Worm (Caenorhabditis elegans): Measurements from ENCODE around the gene col-181.

- TF ChIP-seq ama-1 (optimal IDR thresholded peaks at IDR 0.05) (no peak), ceh-36 (tag; optimal IDR thresholded peaks at IDR 0.05) (no peak), hnd-1 (tag; optimal IDR thresholded peaks at IDR 0.05) (no peak)
Observed at ce11 chrX:12092621-12093020, 12.1 kb upstream of the col-181 start.
